Fruit fly (Drosophila melanogaster): ENCODE data around the gene Nep6.

Gene Nep6

dm6 chrX:12760466-12761133 is 40.9 kb upstream of the Nep6 start, which contains the start of gene Paics (continued):
- peak; percentile 62 for TF ChIP-seq dsx (GFP tag; optimal IDR thresholded peaks at IDR 0.05; ENCODE audit: poor library complexity, severe bottlenecking)
- peak; percentile 43; the same call in 2 of the 3 replicates for TF ChIP-seq eg (GFP tag; IDR thresholded peaks at IDR 0.05)
- TF ChIP-seq salr (GFP tag; optimal IDR thresholded peaks at IDR 0.05): peak in 1 of 2 experiments; percentile 41
- peak; percentile 28 for TF ChIP-seq CG7368 (GFP tag; optimal IDR thresholded peaks at IDR 0.05)
- peak; percentile 69 to 76 for TF ChIP-seq ss (GFP tag; optimal IDR thresholded peaks at IDR 0.05)
- peak; percentile 55 for TF ChIP-seq fd59A (GFP tag; optimal IDR thresholded peaks at IDR 0.05)
- TF ChIP-seq CG10631 (GFP tag; optimal IDR thresholded peaks at IDR 0.05): peak; percentile 65
- peak; percentile 34 for TF ChIP-seq CG31627 (GFP tag; optimal IDR thresholded peaks at IDR 0.05)

dm6 chrX:12763467-12763866 is 38.0 kb upstream of the Nep6 start, which contains the start of gene pira:
Gene pira, minus strand, starts transcription at chrX:12763611.
- TF ChIP-seq svp (GFP tag): no peak
- TF ChIP-seq Eip78C (GFP tag): peak; percentile 5

- peak; percentile 87 for TF ChIP-seq svp (GFP tag)
Observed at dm6 chrX:12763904-12764303, 37.6 kb upstream of the Nep6 start.

dm6 chrX:12764640-12765039 is 36.8 kb upstream of the Nep6 start:
- no peak for TF ChIP-seq Met (GFP tag; optimal IDR thresholded peaks at IDR 0.05)
- no peak for TF ChIP-seq topi (GFP tag; optimal IDR thresholded peaks at IDR 0.05)
- no peak for TF ChIP-seq Sox14 (GFP tag; optimal IDR thresholded peaks at IDR 0.05)
- no peak for TF ChIP-seq CG11902 (GFP tag; optimal IDR thresholded peaks at IDR 0.05)
- TF ChIP-seq CG3919 (GFP tag; optimal IDR thresholded peaks at IDR 0.05): no peak
- TF ChIP-seq spab (GFP tag; optimal IDR thresholded peaks at IDR 0.05): no peak
- no peak for TF ChIP-seq CG6808 (GFP tag; optimal IDR thresholded peaks at IDR 0.05)
- no peak for TF ChIP-seq Sox15 (GFP tag; optimal IDR thresholded peaks at IDR 0.05)
- TF ChIP-seq CG10669 (GFP tag; optimal IDR thresholded peaks at IDR 0.05): no peak
- no peak for TF ChIP-seq Hr4 (GFP tag; optimal IDR thresholded peaks at IDR 0.05)
- no peak for TF ChIP-seq CG15336 (GFP tag; IDR thresholded peaks at IDR 0.05)
- no peak for TF ChIP-seq fd85E (GFP tag; optimal IDR thresholded peaks at IDR 0.05)
- no peak for TF ChIP-seq CG4318 (GFP tag; optimal IDR thresholded peaks at IDR 0.05)
- TF ChIP-seq acj6 (GFP tag; optimal IDR thresholded peaks at IDR 0.05): no peak
- no peak for TF ChIP-seq Eip78C (GFP tag)
- no peak for TF ChIP-seq CG6854 (GFP tag; optimal IDR thresholded peaks at IDR 0.05)
- TF ChIP-seq Ets21C (GFP tag; optimal IDR thresholded peaks at IDR 0.05): no peak

- TF ChIP-seq dac (GFP tag; optimal IDR thresholded peaks at IDR 0.05) (no peak), Eip78C (GFP tag) (peak; percentile 29)
Observed at dm6 chrX:12765076-12765475, 36.4 kb upstream of the Nep6 start, which contains the start of gene Agpat1. Gene Agpat1, plus strand, starts transcription at chrX:12765266.

dm6 chrX:12765736-12766135 is 35.7 kb upstream of the Nep6 start:
- no peak for TF ChIP-seq CG8632 (GFP tag; optimal IDR thresholded peaks at IDR 0.05)
- TF ChIP-seq pdm3 (GFP tag; optimal IDR thresholded peaks at IDR 0.05): no peak
- 0 out of 2 replicates have a peak, but pooled peaks have one; percentile 21 for TF ChIP-seq CG15336 (GFP tag; IDR thresholded peaks at IDR 0.05)
- TF ChIP-seq Ets96B (tag; optimal IDR thresholded peaks at IDR 0.05): no peak
- no peak for TF ChIP-seq Sox15 (GFP tag; optimal IDR thresholded peaks at IDR 0.05)

All from whole organism, prepupa.